Worm (Caenorhabditis elegans) whole organism, L1 larva: ENCODE results near the gene F40F8.5.
A peak's percentile ranks its signal among the peaks of the same experiment; 100 is the strongest.

ENCODE experiments used
- C16A3.4 ChIP-seq: fragments of 150-350 bp; optimal IDR thresholded peaks from 2 replicates; lab custom pipeline; 2014; ENCODE audit warnings: missing biosample characterization, missing genetic modification characterization
- C34B4.2 ChIP-seq: sonication (generic microtip); optimal IDR thresholded peaks from 2 replicates; lab custom pipeline; 2017; ENCODE audit warnings: mild to moderate bottlenecking, missing genetic modification characterization, missing compliant biosample characterization
- F16B12.6 ChIP-seq: fragments of 150-350 bp; optimal IDR thresholded peaks from 2 replicates; lab custom pipeline; 2014; ENCODE audit warnings: missing biosample characterization, missing genetic modification characterization
- Y116A8C.19 ChIP-seq: sonication (generic microtip); optimal IDR thresholded peaks from 2 replicates; lab custom pipeline; 2016; ENCODE audit warnings: missing compliant biosample characterization, missing genetic modification characterization, borderline replicate concordance
- aly-2 ChIP-seq: fragments of 150-350 bp; optimal IDR thresholded peaks from 2 replicates; lab custom pipeline; 2014; ENCODE audit warnings: missing biosample characterization, missing genetic modification characterization
- ama-1 ChIP-seq: fragments of 150-350 bp; optimal IDR thresholded peaks from 2 replicates; lab custom pipeline; 2014
- ceh-63 ChIP-seq: fragments of 200-800 bp; sonication (Bioruptor generic); optimal IDR thresholded peaks from 2 replicates; lab custom pipeline; 2018; ENCODE audit warnings: mild to moderate bottlenecking, missing genetic modification characterization, missing compliant biosample characterization
- ceh-8 ChIP-seq: fragments of 200-800 bp; sonication (Bioruptor generic); optimal IDR thresholded peaks from 2 replicates; lab custom pipeline; 2018; ENCODE audit warnings: mild to moderate bottlenecking, missing genetic modification characterization, moderate library complexity, missing compliant biosample characterization
- ceh-82 ChIP-seq, 3 experiments: fragments of 150-350 bp in 1 of 3; sonication (generic microtip) in 2 of 3; optimal IDR thresholded peaks; 2 replicates each; lab custom pipeline; 2014 to 2017; ENCODE audit warnings: missing biosample characterization in 3 of 3, missing genetic modification characterization in 3 of 3
- ceh-88 ChIP-seq: fragments of 200-800 bp; sonication (Bioruptor generic); IDR thresholded peaks from 2 replicates; pipeline ENCODE4 v1.3.6; 2022; ENCODE audit warnings: missing genetic modification characterization, missing compliant biosample characterization
- dpl-1 ChIP-seq, 3 experiments: fragments of 150-350 bp in 2 of 3; sonication (generic microtip) in 1 of 3; optimal IDR thresholded peaks; 2 replicates each; lab custom pipeline; 2014 to 2017; ENCODE audit warnings: missing biosample characterization in 3 of 3, missing genetic modification characterization in 3 of 3, missing genetic modification reagents in 3 of 3
- dsc-1 ChIP-seq: sonication (generic microtip); optimal IDR thresholded peaks from 2 replicates; lab custom pipeline; 2016; ENCODE audit warnings: mild to moderate bottlenecking, missing genetic modification characterization, missing compliant biosample characterization
- efl-3 ChIP-seq: fragments of 200-800 bp; sonication (Bioruptor generic); optimal IDR thresholded peaks from 2 replicates; lab custom pipeline; 2018; ENCODE audit warnings: mild to moderate bottlenecking, missing genetic modification characterization, missing compliant biosample characterization
- elt-3 ChIP-seq, 6 experiments: fragments of 150-350 bp in 1 of 6; sonication (generic microtip); optimal IDR thresholded peaks; 2 replicates each; lab custom pipeline; 2017 to 2018; ENCODE audit warnings: missing biosample characterization in 6 of 6, missing genetic modification characterization in 6 of 6, inconsistent platforms in 1 of 6
- ets-5 ChIP-seq: fragments of 200-800 bp; sonication (Bioruptor generic); IDR thresholded peaks from 2 replicates; pipeline ENCODE4 v1.3.6; 2022; ENCODE audit warnings: missing genetic modification characterization, missing compliant biosample characterization
- fkh-10 ChIP-seq: sonication (generic microtip); optimal IDR thresholded peaks from 2 replicates; lab custom pipeline; 2017; ENCODE audit warnings: missing biosample characterization, missing genetic modification reagents, missing genetic modification characterization
- fkh-4 ChIP-seq: sonication (generic microtip); optimal IDR thresholded peaks from 2 replicates; lab custom pipeline; 2016; ENCODE audit warnings: missing compliant biosample characterization, missing genetic modification characterization, borderline replicate concordance
- fos-1 ChIP-seq: fragments of 150-350 bp; optimal IDR thresholded peaks from 2 replicates; lab custom pipeline; 2014; ENCODE audit warnings: missing biosample characterization, missing genetic modification characterization
- grh-1 ChIP-seq: fragments of 200-800 bp; sonication (Bioruptor generic); IDR thresholded peaks from 2 replicates; pipeline ENCODE4 v1.3.6; 2022; ENCODE audit warnings: missing genetic modification reagents, missing genetic modification characterization, missing compliant biosample characterization
- hlh-4 ChIP-seq: sonication (generic microtip); optimal IDR thresholded peaks from 2 replicates; lab custom pipeline; 2016; ENCODE audit warnings: mild to moderate bottlenecking, missing genetic modification characterization, missing compliant biosample characterization
- isw-1 ChIP-seq: fragments of 200-800 bp; sonication (Bioruptor generic); IDR thresholded peaks from 2 replicates; pipeline ENCODE4 v1.3.6; 2022; ENCODE audit warnings: missing genetic modification characterization, missing compliant biosample characterization
- jun-1 ChIP-seq: fragments of 150-350 bp; optimal IDR thresholded peaks from 2 replicates; lab custom pipeline; 2014; ENCODE audit warnings: missing biosample characterization, missing genetic modification reagents, missing genetic modification characterization
- lin-13 ChIP-seq: fragments of 150-350 bp; optimal IDR thresholded peaks from 2 replicates; lab custom pipeline; 2014; ENCODE audit warnings: missing biosample characterization, missing genetic modification reagents, missing genetic modification characterization
- lin-14 ChIP-seq: fragments of 200-800 bp; sonication (Bioruptor generic); optimal IDR thresholded peaks from 2 replicates; lab custom pipeline; 2018; ENCODE audit warnings: mild to moderate bottlenecking, missing genetic modification characterization, moderate library complexity, missing compliant biosample characterization
- lin-15B ChIP-seq: fragments of 150-350 bp; sonication (generic microtip); optimal IDR thresholded peaks from 3 replicates; lab custom pipeline; 2014; ENCODE audit warnings: missing biosample characterization, missing genetic modification characterization
- lin-39 ChIP-seq: fragments of 150-350 bp; optimal IDR thresholded peaks from 2 replicates; lab custom pipeline; 2014; ENCODE audit warnings: missing biosample characterization, missing genetic modification reagents, missing genetic modification characterization
- lir-3 ChIP-seq: sonication (generic microtip); optimal IDR thresholded peaks from 2 replicates; lab custom pipeline; 2016; ENCODE audit warnings: mild to moderate bottlenecking, missing genetic modification characterization, moderate library complexity, missing compliant biosample characterization; ENCODE audit not compliant: poor library complexity
- lsy-2 ChIP-seq, 2 experiments: fragments of 150-350 bp; optimal IDR thresholded peaks; 2 replicates each; lab custom pipeline; 2014; ENCODE audit warnings: missing biosample characterization in 2 of 2, missing genetic modification characterization in 2 of 2
- mdl-1 ChIP-seq, 2 experiments: fragments of 150-350 bp; optimal IDR thresholded peaks; 2 replicates each; lab custom pipeline; 2014 to 2017; ENCODE audit warnings: missing biosample characterization in 2 of 2, missing genetic modification characterization in 2 of 2, inconsistent platforms in 1 of 2
- mep-1 ChIP-seq: fragments of 150-350 bp; optimal IDR thresholded peaks from 2 replicates; lab custom pipeline; 2014; ENCODE audit warnings: missing biosample characterization, missing genetic modification characterization
- nhr-11 ChIP-seq: fragments of 150-350 bp; optimal IDR thresholded peaks from 2 replicates; lab custom pipeline; 2014; ENCODE audit warnings: missing biosample characterization, missing genetic modification characterization
- nhr-12 ChIP-seq: sonication (generic microtip); optimal IDR thresholded peaks from 2 replicates; lab custom pipeline; 2017; ENCODE audit warnings: missing biosample characterization, missing genetic modification characterization
- nhr-19 ChIP-seq: fragments of 200-800 bp; sonication (Bioruptor generic); conservative IDR thresholded peaks from 2 replicates; pipeline ENCODE4 v1.3.6; 2022; ENCODE audit warnings: missing genetic modification characterization, missing compliant biosample characterization
- nhr-71 ChIP-seq: sonication (generic microtip); optimal IDR thresholded peaks from 2 replicates; lab custom pipeline; 2016; ENCODE audit warnings: mild to moderate bottlenecking, missing genetic modification characterization, moderate library complexity, missing compliant biosample characterization
- nhr-85 ChIP-seq: sonication (generic microtip); peaks from one replicate; lab custom pipeline; 2016; ENCODE audit warnings: missing genetic modification characterization, inconsistent platforms, missing compliant biosample characterization
- pag-3 ChIP-seq: sonication (generic microtip); optimal IDR thresholded peaks from 2 replicates; lab custom pipeline; 2017; ENCODE audit warnings: missing genetic modification characterization, mild to moderate bottlenecking, missing compliant biosample characterization, antibody characterized with exemption, borderline replicate concordance; ENCODE audit not compliant: insufficient read depth
- rnt-1 ChIP-seq: sonication (generic microtip); optimal IDR thresholded peaks from 2 replicates; lab custom pipeline; 2016; ENCODE audit warnings: mild to moderate bottlenecking, missing genetic modification characterization, moderate library complexity, missing compliant biosample characterization
- skn-1 ChIP-seq: fragments of 150-350 bp; optimal IDR thresholded peaks from 2 replicates; lab custom pipeline; 2014; ENCODE audit warnings: missing biosample characterization, missing genetic modification characterization
- snpc-4 ChIP-seq: fragments of 150-350 bp; optimal IDR thresholded peaks from 2 replicates; lab custom pipeline; 2014; ENCODE audit warnings: missing biosample characterization, missing genetic modification characterization
- snu-23 ChIP-seq: sonication (generic microtip); optimal IDR thresholded peaks from 2 replicates; lab custom pipeline; 2016; ENCODE audit warnings: missing genetic modification characterization, missing compliant biosample characterization
- sox-4 ChIP-seq: sonication (generic microtip); optimal IDR thresholded peaks from 2 replicates; lab custom pipeline; 2016; ENCODE audit warnings: missing genetic modification characterization, missing compliant biosample characterization
- sup-37 ChIP-seq: fragments of 200-800 bp; sonication (Bioruptor generic); optimal IDR thresholded peaks from 2 replicates; lab custom pipeline; 2018; ENCODE audit warnings: mild to moderate bottlenecking, missing genetic modification characterization, missing compliant biosample characterization
- tlp-1 ChIP-seq: fragments of 150-350 bp; optimal IDR thresholded peaks from 2 replicates; lab custom pipeline; 2014; ENCODE audit warnings: missing biosample characterization, missing genetic modification characterization
- unc-130 ChIP-seq: fragments of 150-350 bp; optimal IDR thresholded peaks from 2 replicates; lab custom pipeline; 2017; ENCODE audit warnings: missing biosample characterization, missing genetic modification characterization, inconsistent platforms
- vab-15 ChIP-seq: sonication (generic microtip); optimal IDR thresholded peaks from 2 replicates; lab custom pipeline; 2017; ENCODE audit warnings: missing genotype, mild to moderate bottlenecking, missing genetic modification characterization, missing compliant biosample characterization
- xbp-1 ChIP-seq: sonication (generic microtip); optimal IDR thresholded peaks from 2 replicates; lab custom pipeline; 2016; ENCODE audit warnings: missing genetic modification characterization, missing compliant biosample characterization
- zag-1 ChIP-seq: fragments of 150-350 bp; optimal IDR thresholded peaks from 2 replicates; lab custom pipeline; 2014; ENCODE audit warnings: missing biosample characterization, missing genetic modification characterization
- ztf-11 ChIP-seq, 2 experiments: sonication (generic microtip); optimal IDR thresholded peaks; 2 replicates each; lab custom pipeline; 2016 to 2017; ENCODE audit warnings: missing genetic modification characterization in 2 of 2, missing biosample characterization in 1 of 2, missing compliant biosample characterization in 1 of 2
- ztf-4 ChIP-seq: fragments of 150-350 bp; optimal IDR thresholded peaks from 2 replicates; lab custom pipeline; 2014; ENCODE audit warnings: missing biosample characterization, missing genetic modification characterization

F40F8.5 gene

DNA sequence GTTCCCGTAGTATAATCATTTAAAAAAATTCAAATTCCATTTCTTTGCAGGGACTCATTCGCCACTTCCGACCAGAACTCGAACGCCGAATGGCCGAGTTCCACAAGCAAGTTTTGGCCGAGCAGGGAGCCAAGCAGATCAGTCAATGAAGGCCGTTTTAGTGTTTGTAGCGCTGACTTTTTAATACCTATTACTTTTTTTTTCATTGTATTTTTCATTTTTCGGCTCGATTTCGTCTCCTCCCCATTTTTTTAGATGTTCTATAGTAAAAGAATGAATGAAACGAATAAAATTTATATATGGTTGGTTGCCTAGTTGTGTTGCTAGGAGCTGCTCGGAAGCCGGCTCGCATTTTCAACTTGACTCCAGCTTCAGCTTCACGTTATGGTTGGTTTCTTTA lies 34.9 kb downstream of the F40F8.5 start, which contains the start of gene C09H10.4:
C09H10.4 (plus strand) TSS at position 301 of the 400 bp plus-strand sequence.
- TF ChIP-seq elt-3 (tag; optimal IDR thresholded peaks at IDR 0.05; lab: Kevin White, UChicago) (no peak), mdl-1 (tag; optimal IDR thresholded peaks at IDR 0.05; lab: Kevin White, UChicago) (no peak), ceh-88 (no peak), hlh-4 (no peak), efl-3 (GFP tag; lab: Kevin White, UChicago) (no peak), nhr-12 (tag; lab: Kevin White, UChicago) (no peak), snpc-4 (tag; lab: Kevin White, UChicago) (no peak), ceh-82 (tag; optimal IDR thresholded peaks at IDR 0.05; lab: Kevin White, UChicago) (no peak), fos-1 (no peak), lin-14 (GFP tag; lab: Kevin White, UChicago) (no peak), C16A3.4 (no peak), aly-2 (no peak), ama-1 (no peak), fkh-10 (no peak), vab-15 (tag; lab: Kevin White, UChicago) (no peak), ceh-63 (GFP tag; lab: Kevin White, UChicago) (no peak), zag-1 (tag; lab: Kevin White, UChicago) (no peak)

ce11 chrII:11097154-11097887 lies 37.4 kb downstream of the F40F8.5 start, which contains the start of the genes rpl-36.A and nuo-1:
rpl-36.A (minus strand) TSS chrII:11097204.
nuo-1 (plus strand) TSS chrII:11097837.
- TF ChIP-seq nhr-11 (tag; lab: Kevin White, UChicago) (peak; percentile 4), xbp-1 (tag; lab: Kevin White, UChicago) (peak; percentile 79), sup-37 (no peak), ets-5 (GFP tag; lab: Robert Waterston, UW) (no peak), fos-1 (peak; percentile 73), fkh-4 (tag; lab: Kevin White, UChicago) (no peak), mdl-1 (tag; optimal IDR thresholded peaks at IDR 0.05; lab: Kevin White, UChicago) (peak in 1 of 2 experiments; percentile 79), lin-13 (GFP tag; lab: Kevin White, UChicago) (peak; percentile 79), Y116A8C.19 (tag; lab: Kevin White, UChicago) (no peak), jun-1 (peak; percentile 69), ceh-8 (GFP tag; lab: Kevin White, UChicago) (no peak), ceh-88 (no peak), nhr-19 (GFP tag; lab: Robert Waterston, UW) (peak; percentile 76), fkh-10 (peak; percentile 25), ceh-82 (tag; optimal IDR thresholded peaks at IDR 0.05; lab: Kevin White, UChicago) (peak; percentile 58 to 92 (median 76)), pag-3 (no peak), C34B4.2 (tag; lab: Kevin White, UChicago) (no peak), rnt-1 (peak; percentile 84), isw-1 (peak; percentile 85), tlp-1 (tag; lab: Kevin White, UChicago) (no peak), nhr-71 (peak; percentile 88), lin-14 (GFP tag; lab: Kevin White, UChicago) (peak; percentile 88), mep-1 (tag; lab: Kevin White, UChicago) (peak; percentile 89), F16B12.6 (peak; percentile 62), skn-1 (tag; lab: Kevin White, UChicago) (peak; percentile 84), sox-4 (tag; lab: Kevin White, UChicago) (no peak), dsc-1 (tag; lab: Kevin White, UChicago) (peak; percentile 55), lir-3 (tag; lab: Kevin White, UChicago) (peak; percentile 51), lsy-2 (tag; optimal IDR thresholded peaks at IDR 0.05; lab: Kevin White, UChicago) (peak; percentile 98 to 99), dpl-1 (GFP tag; optimal IDR thresholded peaks at IDR 0.05; lab: Kevin White, UChicago) (peak; percentile 80 to 86 (median 84)), ama-1 (no peak), ztf-11 (tag; optimal IDR thresholded peaks at IDR 0.05; lab: Kevin White, UChicago) (peak in 1 of 2 experiments; percentile 25), nhr-85 (tag; lab: Kevin White, UChicago) (peak; percentile 87), lin-15B (peak; percentile 85), ztf-4 (tag; lab: Kevin White, UChicago) (peak; percentile 3), unc-130 (peak; percentile 94), grh-1 (GFP tag; lab: Robert Waterston, UW) (peak; percentile 58), vab-15 (tag; lab: Kevin White, UChicago) (peak; percentile 29), snu-23 (GFP tag; lab: Kevin White, UChicago) (peak; percentile 91), lin-39 (tag; lab: Kevin White, UChicago) (peak; percentile 13)
